Worm (Caenorhabditis elegans): ENCODE data around the gene ZK328.6.

ce11 chrIII:5988010-5988409, 42.4 kb downstream of the ZK328.6 start:
- TF ChIP-seq drap-1 (GFP tag; optimal IDR thresholded peaks at IDR 0.05) (no peak), lin-32 (GFP tag; optimal IDR thresholded peaks at IDR 0.05) (no peak), ces-1 (GFP tag; optimal IDR thresholded peaks at IDR 0.05) (peak; percentile 76), ceh-39 (tag; optimal IDR thresholded peaks at IDR 0.05) (no peak)
